Worm (Caenorhabditis elegans): ENCODE results near the gene C05B5.4.

Gene C05B5.4

DNA sequence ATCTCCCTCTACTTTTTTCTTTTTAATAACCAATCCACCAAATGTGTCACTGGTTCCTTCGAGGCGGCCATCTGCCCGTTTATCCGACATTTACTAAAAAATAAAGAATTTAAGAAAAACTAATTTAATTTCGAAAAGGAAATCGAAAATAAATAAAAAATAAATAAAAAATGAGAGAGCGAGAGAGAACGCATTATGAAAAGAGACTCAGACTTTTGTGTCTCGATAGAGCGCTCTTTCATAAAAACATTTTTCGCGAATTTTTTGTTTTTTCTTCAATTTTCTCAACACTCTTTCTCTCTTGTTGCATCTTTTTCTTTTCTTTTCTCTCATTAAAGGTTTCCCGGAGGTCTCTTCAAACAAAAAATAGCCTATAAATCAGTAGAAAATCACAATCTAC, 37.6 kb upstream of the C05B5.4 start, which contains the start of gene mog-1:
mog-1 (minus strand) TSS at position 93 of the 400 bp plus-strand sequence.
- TF ChIP-seq daf-16 (GFP tag; optimal IDR thresholded peaks at IDR 0.05) = no peak
- peak; percentile 19 for TF ChIP-seq daf-16 (tag; optimal IDR thresholded peaks at IDR 0.05)
- no peak for TF ChIP-seq php-3 (GFP tag; IDR thresholded peaks at IDR 0.05)
- TF ChIP-seq nhr-10 (tag; optimal IDR thresholded peaks at IDR 0.05) = no peak
- peak; percentile 17 for TF ChIP-seq mes-2 (tag; optimal IDR thresholded peaks at IDR 0.05; ENCODE audit: poor library complexity, severe bottlenecking)
- TF ChIP-seq lin-38 (GFP tag; IDR thresholded peaks at IDR 0.05) = peak; percentile 44
- peak in 1 of 2 experiments; percentile 53 for TF ChIP-seq lsy-2 (tag; optimal IDR thresholded peaks at IDR 0.05)
- TF ChIP-seq nhr-28 (tag; optimal IDR thresholded peaks at IDR 0.05) = peak; percentile 18

DNA sequence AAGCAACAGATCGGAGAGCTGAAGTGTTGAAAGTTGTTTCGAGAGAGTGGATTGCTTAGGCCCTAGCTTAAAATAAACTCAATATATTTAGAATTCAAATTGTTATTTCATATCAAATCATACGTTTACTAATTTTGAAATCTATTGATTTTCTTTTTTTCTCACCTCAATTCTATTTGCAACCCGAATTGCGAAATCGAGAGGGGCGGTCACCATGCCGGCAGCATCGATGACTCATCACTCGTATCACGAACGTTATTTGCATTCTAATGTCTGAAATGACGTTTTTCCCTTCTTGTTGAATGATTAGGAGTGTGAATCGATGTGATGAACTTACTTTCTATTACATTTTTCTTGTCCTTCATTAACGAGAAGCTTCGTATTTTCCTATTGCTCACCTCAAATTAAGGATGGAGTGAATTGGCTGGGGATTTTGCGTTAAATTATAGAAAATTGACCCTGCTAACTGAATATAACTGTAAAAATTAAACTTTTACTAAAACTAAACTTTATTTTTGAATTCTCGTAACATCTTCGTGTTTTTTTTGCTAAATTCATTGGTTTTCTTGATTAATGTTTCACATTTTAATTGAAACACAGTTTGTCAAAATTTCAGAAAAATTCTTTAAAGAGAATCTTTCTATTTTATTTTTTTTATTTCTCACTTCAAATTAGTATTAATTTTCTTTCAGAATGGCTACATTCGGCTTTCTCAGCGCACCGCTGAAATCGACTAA, 36.9 kb upstream of the C05B5.4 start, which contains the start of gene alx-1:
alx-1 (plus strand) TSS at position 687 of the 737 bp plus-strand sequence.
- TF ChIP-seq jun-1 (tag; optimal IDR thresholded peaks at IDR 0.05) (peak; percentile 19), lin-1 (GFP tag; IDR thresholded peaks at IDR 0.05) (no peak), mxl-3 (GFP tag; optimal IDR thresholded peaks at IDR 0.05) (peak; percentile 58), tra-1 (GFP tag; IDR thresholded peaks at IDR 0.05) (no peak), daf-8 (GFP tag; IDR thresholded peaks at IDR 0.05) (no peak), pqm-1 (tag; optimal IDR thresholded peaks at IDR 0.05) (peak; percentile 62), hlh-11 (tag; optimal IDR thresholded peaks at IDR 0.05) (peak; percentile 23), nhr-28 (tag; optimal IDR thresholded peaks at IDR 0.05) (peak; percentile 14), mes-2 (tag; optimal IDR thresholded peaks at IDR 0.05; ENCODE audit: poor library complexity, severe bottlenecking) (peak; percentile 49), unc-62 (GFP tag; optimal IDR thresholded peaks at IDR 0.05 in 1 of 2) (peak in 1 of 2 experiments; percentile 63), unc-62 (tag; optimal IDR thresholded peaks at IDR 0.05) (no peak), tag-97 (GFP tag; IDR thresholded peaks at IDR 0.05) (no peak), daf-16 (GFP tag; optimal IDR thresholded peaks at IDR 0.05) (no peak), daf-16 (tag; optimal IDR thresholded peaks at IDR 0.05) (peak; percentile 49), nhr-6 (tag; optimal IDR thresholded peaks at IDR 0.05) (peak; percentile 35), dve-1 (tag; optimal IDR thresholded peaks at IDR 0.05; ENCODE audit: insufficient read depth) (peak; percentile 31), hlh-30 (tag; optimal IDR thresholded peaks at IDR 0.05; ENCODE audit: insufficient read depth) (peak; percentile 53), lsy-2 (tag; optimal IDR thresholded peaks at IDR 0.05) (no peak), dmd-6 (GFP tag; IDR thresholded peaks at IDR 0.05) (peak; percentile 45; the same call in 1 of the 2 replicates)

DNA sequence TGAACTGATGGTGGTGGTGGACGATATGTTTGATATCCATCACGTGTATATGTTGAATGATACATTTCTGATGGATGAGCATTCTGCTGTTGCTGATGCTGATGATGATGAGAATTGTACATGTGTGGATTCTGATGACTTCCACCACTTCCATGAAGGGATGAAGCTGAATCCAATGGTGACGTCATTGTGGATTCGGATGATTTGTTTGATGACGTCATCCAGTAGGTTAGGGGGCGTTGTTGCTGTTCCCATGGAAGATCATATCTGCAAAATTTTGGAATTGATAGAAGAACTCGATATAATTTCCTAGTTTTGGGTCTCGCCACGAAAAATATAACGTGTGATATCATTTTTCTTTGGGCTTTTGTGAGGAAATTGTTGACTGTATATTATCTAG, 30.2 kb upstream of the C05B5.4 start:
- TF ChIP-seq saeg-2 (GFP tag; IDR thresholded peaks at IDR 0.05) (no peak), rbr-2 (tag; optimal IDR thresholded peaks at IDR 0.05) (no peak), unc-130 (GFP tag; optimal IDR thresholded peaks at IDR 0.05) (no peak), T26A8.4 (GFP tag; IDR thresholded peaks at IDR 0.05) (0 out of 2 replicates have a peak, but pooled peaks have one; percentile 19), php-3 (GFP tag; IDR thresholded peaks at IDR 0.05) (no peak), daf-16 (GFP tag; optimal IDR thresholded peaks at IDR 0.05) (no peak), daf-16 (tag; optimal IDR thresholded peaks at IDR 0.05) (no peak), lin-13 (GFP tag; optimal IDR thresholded peaks at IDR 0.05) (no peak), daf-19 (GFP tag; conservative IDR thresholded peaks at IDR 0.05) (no peak), F37D6.2 (tag; optimal IDR thresholded peaks at IDR 0.05) (no peak), unc-62 (GFP tag; optimal IDR thresholded peaks at IDR 0.05 in 1 of 2) (no peak), unc-62 (tag; optimal IDR thresholded peaks at IDR 0.05) (no peak), pha-4 (GFP tag; IDR thresholded peaks at IDR 0.05) (no peak), pha-4 (tag; optimal IDR thresholded peaks at IDR 0.05) (no peak), snpc-1.2 (GFP tag; IDR thresholded peaks at IDR 0.05) (no peak), ZK337.2 (GFP tag; IDR thresholded peaks at IDR 0.05) (0 out of 2 replicates have a peak, but pooled peaks have one; percentile 42), egl-27 (tag; optimal IDR thresholded peaks at IDR 0.05) (no peak)

DNA sequence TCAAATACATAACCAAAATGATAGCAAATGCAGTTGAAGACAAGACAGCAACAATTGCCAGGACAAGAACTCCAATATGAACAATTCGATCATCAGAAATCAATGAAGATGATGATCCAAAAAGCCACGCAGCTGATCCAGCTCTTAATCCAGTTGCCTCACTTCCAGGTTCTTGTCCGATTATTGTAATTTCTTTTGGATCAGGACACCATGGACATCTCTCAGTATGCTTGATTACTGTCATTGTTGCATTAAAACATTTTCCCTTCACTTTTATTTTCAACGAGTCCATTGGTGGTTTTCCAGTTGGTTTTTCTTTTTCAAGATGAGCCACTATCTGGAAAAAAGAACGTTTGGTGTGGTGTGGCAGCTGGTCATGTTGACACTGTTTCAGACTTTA, 29.3 kb upstream of the C05B5.4 start:
- peak; percentile 70 for TF ChIP-seq aha-1 (tag)
- TF ChIP-seq lin-29 (GFP tag; IDR thresholded peaks at IDR 0.05) = no peak
- TF ChIP-seq unc-62 (GFP tag; optimal IDR thresholded peaks at IDR 0.05 in 1 of 2) = peak in 1 of 2 experiments; percentile 57
- no peak for TF ChIP-seq unc-62 (tag; optimal IDR thresholded peaks at IDR 0.05)
